Worm (Caenorhabditis elegans): ENCODE data around the gene H14N18.4.

H14N18.4 gene

ce11 chrV:8898756-8899155 is 30.0 kb downstream of the H14N18.4 start, which contains the start of gene frpr-13:
Gene frpr-13, plus strand, starts transcription at chrV:8899056.
- TF ChIP-seq fkh-6 (tag; optimal IDR thresholded peaks at IDR 0.05) (no peak), ceh-48 (tag; optimal IDR thresholded peaks at IDR 0.05) (no peak), nhr-11 (tag; optimal IDR thresholded peaks at IDR 0.05) (no peak), T23F11.4 (GFP tag; optimal IDR thresholded peaks at IDR 0.05) (no peak), ceh-30 (tag; optimal IDR thresholded peaks at IDR 0.05) (no peak), unc-3 (GFP tag; conservative IDR thresholded peaks at IDR 0.05) (no peak), unc-3 (tag; optimal IDR thresholded peaks at IDR 0.05) (no peak), nfya-1 (tag; optimal IDR thresholded peaks at IDR 0.05) (no peak), unc-55 (GFP tag; optimal IDR thresholded peaks at IDR 0.05) (no peak), ztf-16 (tag; optimal IDR thresholded peaks at IDR 0.05) (no peak), ets-4 (tag; optimal IDR thresholded peaks at IDR 0.05) (no peak), ahr-1 (tag; optimal IDR thresholded peaks at IDR 0.05) (no peak)

ce11 chrV:8897942-8898419 is 30.8 kb downstream of the H14N18.4 start, which contains the start of the genes his-17 and his-18:
Gene his-17, minus strand, starts transcription at chrV:8897992.
Gene his-18, plus strand, starts transcription at chrV:8898228.
- peak; percentile 49; the same call in 1 of the 2 replicates for TF ChIP-seq ceh-45 (GFP tag; IDR thresholded peaks at IDR 0.05)

Data from whole organism, late embryonic.